Fruit fly (Drosophila melanogaster): ENCODE data around the gene CG18088.

Gene CG18088

dm6 chr2L:8984614-8985318 lies 17.4 kb downstream of the CG18088 start, which contains the start of gene CG13101 (continued):
- TF ChIP-seq CG10274 (GFP tag; optimal IDR thresholded peaks at IDR 0.05) (peak; percentile 55), Vsx1 (GFP tag; optimal IDR thresholded peaks at IDR 0.05) (peak; percentile 85), Hsf (GFP tag; optimal IDR thresholded peaks at IDR 0.05) (peak; percentile 92), cg (GFP tag; optimal IDR thresholded peaks at IDR 0.05) (no peak), CG30403 (GFP tag; optimal IDR thresholded peaks at IDR 0.05) (peak; percentile 94), Awh (GFP tag; IDR thresholded peaks at IDR 0.05) (peak; percentile 95), CG9817 (tag; optimal IDR thresholded peaks at IDR 0.05) (peak; percentile 82), CG9797 (GFP tag; optimal IDR thresholded peaks at IDR 0.05) (no peak), Max (GFP tag; optimal IDR thresholded peaks at IDR 0.05) (peak; percentile 85), CG4707 (GFP tag; optimal IDR thresholded peaks at IDR 0.05) (peak; percentile 57), grn (GFP tag; optimal IDR thresholded peaks at IDR 0.05) (peak; percentile 54), tio (GFP tag; optimal IDR thresholded peaks at IDR 0.05) (peak; percentile 91), so (GFP tag; IDR thresholded peaks at IDR 0.05) (peak; percentile 95), Blimp-1 (GFP tag; optimal IDR thresholded peaks at IDR 0.05) (peak; percentile 93), stc (GFP tag; IDR thresholded peaks at IDR 0.05) (peak; percentile 96), Hr39 (optimal IDR thresholded peaks at IDR 0.05) (no peak), Atf3 (GFP tag; optimal IDR thresholded peaks at IDR 0.05) (peak; percentile 79), tll (GFP tag; optimal IDR thresholded peaks at IDR 0.05) (no peak), sens-2 (GFP tag; IDR thresholded peaks at IDR 0.05) (peak; percentile 82), Mad (GFP tag; optimal IDR thresholded peaks at IDR 0.05) (peak; percentile 78), Drgx (GFP tag; IDR thresholded peaks at IDR 0.05) (peak; percentile 97), cas (GFP tag; IDR thresholded peaks at IDR 0.05) (peak; percentile 80), CG6254 (GFP tag; optimal IDR thresholded peaks at IDR 0.05) (peak; percentile 88), CG11085 (GFP tag; IDR thresholded peaks at IDR 0.05) (peak; percentile 89), gro (GFP tag; optimal IDR thresholded peaks at IDR 0.05) (peak; percentile 81), CG5953 (GFP tag; IDR thresholded peaks at IDR 0.05) (peak; percentile 74; the same call in 1 of the 2 replicates), shn (GFP tag; optimal IDR thresholded peaks at IDR 0.05) (peak; percentile 3), Xbp1 (GFP tag; optimal IDR thresholded peaks at IDR 0.05) (peak; percentile 91), ewg (GFP tag; optimal IDR thresholded peaks at IDR 0.05) (peak; percentile 78), CG2678 (tag; optimal IDR thresholded peaks at IDR 0.05) (peak; percentile 96), sr (GFP tag; IDR thresholded peaks at IDR 0.05) (no peak), luna (GFP tag; optimal IDR thresholded peaks at IDR 0.05) (peak; percentile 4), CG2712 (tag; optimal IDR thresholded peaks at IDR 0.05) (peak; percentile 97), Meics (GFP tag; optimal IDR thresholded peaks at IDR 0.05) (peak; percentile 93), CG4424 (GFP tag; optimal IDR thresholded peaks at IDR 0.05) (peak; percentile 93), CG17328 (GFP tag; IDR thresholded peaks at IDR 0.05) (peak; percentile 96), pb (GFP tag; optimal IDR thresholded peaks at IDR 0.05) (peak; percentile 62), gcm2 (GFP tag; optimal IDR thresholded peaks at IDR 0.05) (peak; percentile 60), CG6854 (GFP tag; optimal IDR thresholded peaks at IDR 0.05) (peak; percentile 87), btn (GFP tag; optimal IDR thresholded peaks at IDR 0.05) (no peak), gt (GFP tag; IDR thresholded peaks at IDR 0.05) (peak; percentile 69), CG1603 (tag; optimal IDR thresholded peaks at IDR 0.05) (peak; percentile 81), dati (GFP tag; IDR thresholded peaks at IDR 0.05) (peak; percentile 61; the same call in 1 of the 2 replicates), ato (GFP tag; IDR thresholded peaks at IDR 0.05; ENCODE audit: partially characterized antibody) (no peak), H2.0 (GFP tag; IDR thresholded peaks at IDR 0.05) (peak; percentile 93), sim (GFP tag; IDR thresholded peaks at IDR 0.05) (peak; percentile 88), Bteb2 (GFP tag; optimal IDR thresholded peaks at IDR 0.05) (peak; percentile 91), Oli (tag; optimal IDR thresholded peaks at IDR 0.05) (peak; percentile 92), B-H1 (GFP tag; IDR thresholded peaks at IDR 0.05) (peak; percentile 91), CG1602 (GFP tag; optimal IDR thresholded peaks at IDR 0.05) (peak; percentile 81)

Measured in whole organism, embryonic.